Worm (Caenorhabditis elegans): Measurements from ENCODE around the gene kbp-3.
A peak's percentile ranks its signal among the peaks of the same experiment; 100 is the strongest.

Gene kbp-3

DNA sequence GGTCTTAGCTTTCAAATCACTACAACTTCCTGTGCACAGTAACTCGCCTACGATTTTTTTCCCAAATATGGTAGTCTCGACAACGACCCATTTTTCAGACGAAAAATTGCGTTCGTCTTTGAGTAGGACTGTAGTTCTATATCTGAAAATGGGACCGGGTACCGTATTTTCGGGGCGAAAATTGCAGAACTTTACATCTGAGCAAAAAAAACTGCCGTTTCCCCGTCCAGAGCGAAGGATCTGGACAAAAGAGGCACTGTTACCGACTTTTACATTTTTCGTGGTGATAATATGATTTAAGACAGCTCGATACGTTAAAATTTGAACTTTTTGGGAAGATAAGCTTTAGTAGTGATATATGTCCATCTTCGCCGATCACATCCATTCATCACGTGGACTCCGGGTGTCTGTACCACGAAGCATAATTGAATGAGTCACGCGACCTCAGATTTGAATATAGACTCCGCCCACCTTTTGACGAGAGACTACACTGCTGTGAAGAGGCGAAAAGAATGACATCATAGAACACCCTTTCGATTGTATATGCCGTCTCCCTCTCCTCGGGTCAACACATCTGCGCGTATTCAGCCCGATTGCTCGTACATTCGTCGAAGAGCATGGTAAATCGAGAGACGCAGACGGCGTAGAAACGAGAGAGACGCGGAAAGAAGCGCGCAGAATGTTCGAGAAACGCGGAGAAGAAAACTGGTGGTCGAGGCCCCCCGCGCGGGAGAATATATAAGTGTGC is 15.0 kb upstream of the kbp-3 start (continued):
- TF ChIP-seq saeg-2 (GFP tag; IDR thresholded peaks at IDR 0.05) (no peak), arid-1 (GFP tag; conservative IDR thresholded peaks at IDR 0.05) (peak; percentile 62; the same call in 1 of the 2 replicates), zip-11 (GFP tag; IDR thresholded peaks at IDR 0.05) (no peak), set-16 (GFP tag; IDR thresholded peaks at IDR 0.05) (peak; percentile 90), Y75B8A.6 (GFP tag; IDR thresholded peaks at IDR 0.05) (no peak), daf-12 (tag; optimal IDR thresholded peaks at IDR 0.05) (no peak)

DNA sequence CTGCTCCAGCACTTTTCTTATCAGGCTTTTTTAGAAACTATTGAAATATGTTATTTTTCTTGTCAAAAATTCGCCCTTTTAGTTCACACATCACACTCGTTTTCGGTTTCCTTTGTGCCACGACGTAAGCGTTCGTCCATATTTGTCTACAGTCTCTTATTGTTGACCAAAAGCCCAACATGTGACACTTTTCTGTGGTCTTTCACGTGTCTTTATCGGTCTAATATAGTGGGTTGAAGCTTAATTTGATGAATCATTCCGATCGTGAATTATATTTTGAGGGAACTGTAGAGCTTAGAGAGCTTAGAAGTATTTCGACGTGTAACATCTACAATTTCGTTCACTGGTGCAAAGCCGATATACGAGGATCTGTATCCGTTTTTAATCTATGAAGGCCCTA is 14.4 kb upstream of the kbp-3 start:
- TF ChIP-seq hlh-11 (tag; optimal IDR thresholded peaks at IDR 0.05) (peak; percentile 26), aha-1 (tag) (peak; percentile 98), T20F7.1 (GFP tag; optimal IDR thresholded peaks at IDR 0.05) (no peak), nhr-28 (tag; optimal IDR thresholded peaks at IDR 0.05) (peak; percentile 6), mes-2 (tag; optimal IDR thresholded peaks at IDR 0.05; ENCODE audit: poor library complexity, severe bottlenecking) (peak; percentile 49), Y105C5A.15 (GFP tag; IDR thresholded peaks at IDR 0.05) (no peak), hif-1 (tag; optimal IDR thresholded peaks at IDR 0.05) (peak in 1 of 2 experiments; percentile 46), mep-1 (tag; optimal IDR thresholded peaks at IDR 0.05) (peak; percentile 63), dmd-6 (GFP tag; IDR thresholded peaks at IDR 0.05) (no peak), pqm-1 (tag; optimal IDR thresholded peaks at IDR 0.05) (peak; percentile 33), ces-1 (GFP tag; optimal IDR thresholded peaks at IDR 0.05) (no peak), fos-1 (tag; optimal IDR thresholded peaks at IDR 0.05) (no peak), set-16 (GFP tag; IDR thresholded peaks at IDR 0.05) (no peak), spr-1 (tag; optimal IDR thresholded peaks at IDR 0.05) (no peak), daf-16 (GFP tag; optimal IDR thresholded peaks at IDR 0.05) (no peak), daf-16 (tag; optimal IDR thresholded peaks at IDR 0.05) (peak; percentile 92), lsy-2 (tag; optimal IDR thresholded peaks at IDR 0.05) (peak in 1 of 2 experiments; percentile 52), dve-1 (tag; optimal IDR thresholded peaks at IDR 0.05; ENCODE audit: insufficient read depth) (peak; percentile 80), hlh-30 (tag; optimal IDR thresholded peaks at IDR 0.05; ENCODE audit: insufficient read depth) (peak; percentile 79), mdl-1 (tag; optimal IDR thresholded peaks at IDR 0.05) (peak in 1 of 2 experiments; percentile 70), nhr-77 (tag; optimal IDR thresholded peaks at IDR 0.05) (peak; percentile 80), pha-4 (GFP tag; IDR thresholded peaks at IDR 0.05) (peak; percentile 19; the same call in 1 of the 2 replicates), pha-4 (tag; optimal IDR thresholded peaks at IDR 0.05) (peak; percentile 74), nhr-6 (tag; optimal IDR thresholded peaks at IDR 0.05) (peak; percentile 82)

- TF ChIP-seq dmd-6 (GFP tag; IDR thresholded peaks at IDR 0.05) (no peak), T20F7.1 (GFP tag; optimal IDR thresholded peaks at IDR 0.05) (no peak), zag-1 (tag; optimal IDR thresholded peaks at IDR 0.05) (no peak), mes-2 (tag; optimal IDR thresholded peaks at IDR 0.05; ENCODE audit: poor library complexity, severe bottlenecking) (peak; percentile 69), F10B5.3 (tag; optimal IDR thresholded peaks at IDR 0.05) (no peak), ama-1 (optimal IDR thresholded peaks at IDR 0.05) (peak; percentile 36), mdt-29 (GFP tag; IDR thresholded peaks at IDR 0.05) (no peak)
Measured at ce11 chrII:14401098-14401497, 11.2 kb upstream of the kbp-3 start.

ce11 chrII:14399595-14399994 is 9.7 kb upstream of the kbp-3 start:
- TF ChIP-seq zag-1 (tag; optimal IDR thresholded peaks at IDR 0.05): no peak
- no peak for TF ChIP-seq ctbp-1 (GFP tag; IDR thresholded peaks at IDR 0.05)
- TF ChIP-seq cey-2 (tag; optimal IDR thresholded peaks at IDR 0.05; ENCODE audit: borderline replicate concordance, insufficient read depth): no peak
- no peak for TF ChIP-seq lir-3 (tag; optimal IDR thresholded peaks at IDR 0.05)
- TF ChIP-seq ztf-7 (tag; optimal IDR thresholded peaks at IDR 0.05): no peak
- TF ChIP-seq vab-7 (GFP tag; IDR thresholded peaks at IDR 0.05): no peak
- TF ChIP-seq aly-2 (tag; optimal IDR thresholded peaks at IDR 0.05): no peak
- TF ChIP-seq saeg-2 (GFP tag; IDR thresholded peaks at IDR 0.05): no peak
- no peak for TF ChIP-seq F26F4.8 (GFP tag; conservative IDR thresholded peaks at IDR 0.05)
- no peak for TF ChIP-seq nhr-76 (tag; optimal IDR thresholded peaks at IDR 0.05)
- TF ChIP-seq R02D3.7 (tag; optimal IDR thresholded peaks at IDR 0.05): peak; percentile 8
- no peak for TF ChIP-seq F10B5.3 (tag; optimal IDR thresholded peaks at IDR 0.05)
- no peak for TF ChIP-seq egl-43 (GFP tag; IDR thresholded peaks at IDR 0.05)
- TF ChIP-seq rbr-2 (tag; optimal IDR thresholded peaks at IDR 0.05): peak; percentile 77
- TF ChIP-seq attf-4 (tag; optimal IDR thresholded peaks at IDR 0.05): no peak
- no peak for TF ChIP-seq mdt-29 (GFP tag; IDR thresholded peaks at IDR 0.05)
- peak; percentile 83 for TF ChIP-seq dpl-1 (GFP tag; optimal IDR thresholded peaks at IDR 0.05)
- TF ChIP-seq mxl-2 (GFP tag; conservative IDR thresholded peaks at IDR 0.05): no peak

Data from whole organism, L4 larva.